Fruit fly (Drosophila melanogaster) S2 (cell line): ENCODE results near the gene CG33641.

Experiments used
- CG8478 ChIP-seq: fragments of >200 bp; optimal IDR thresholded peaks from 2 replicates; lab custom pipeline; 2018
- CTCF ChIP-seq, 2 experiments: fragments of >200 bp; optimal IDR thresholded peaks; 2 replicates each; lab custom pipeline; 2018

DNA sequence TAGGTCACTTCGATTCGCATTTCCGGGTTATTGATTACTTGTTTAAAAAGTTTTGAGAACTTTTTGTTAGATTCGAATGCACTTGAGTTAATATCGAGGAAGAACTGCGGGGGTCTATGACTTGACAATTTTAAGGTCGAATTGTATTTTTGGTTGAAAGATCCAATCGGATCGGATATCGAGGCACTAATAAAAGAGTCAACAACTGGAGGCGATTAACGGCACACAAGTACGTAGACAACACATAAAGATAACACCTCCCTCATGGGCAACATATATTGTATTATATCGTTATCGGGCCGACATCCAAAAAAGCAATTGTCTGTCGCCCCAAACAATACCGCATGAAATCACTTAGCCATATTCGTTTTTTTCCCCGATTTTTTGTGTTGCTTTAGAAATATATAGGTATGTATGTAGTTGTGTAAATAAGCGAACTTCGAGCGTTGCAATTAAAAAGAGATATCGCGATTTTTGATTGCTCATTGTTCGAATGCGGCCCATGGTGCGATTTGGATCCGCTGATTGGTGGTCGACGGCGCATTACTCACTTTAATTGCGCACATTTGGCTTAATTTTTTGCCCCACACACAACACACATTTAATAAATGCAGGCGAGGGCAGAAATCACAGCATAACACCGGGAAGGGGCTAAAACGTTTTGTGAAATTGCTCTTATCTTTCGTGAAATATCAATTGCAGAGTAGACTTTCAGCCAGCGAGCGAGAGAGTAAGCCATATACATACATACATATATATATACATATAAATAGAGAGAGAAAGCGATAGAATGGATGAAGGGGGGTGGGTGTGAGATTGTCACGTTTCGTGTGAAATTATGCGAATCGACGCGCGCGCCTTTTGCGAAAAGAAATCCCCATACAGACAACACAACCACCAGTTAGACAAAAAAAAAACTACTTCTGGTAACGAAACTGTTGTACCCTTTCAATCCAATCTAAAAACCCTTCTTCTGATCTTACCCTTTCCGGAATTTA lies 17.7 kb upstream of the CG33641 start:
- TF ChIP-seq CG8478: no peak
- TF ChIP-seq CTCF (optimal IDR thresholded peaks at IDR 0.05; lab: Kevin White, UChicago): no peak
